Worm (Caenorhabditis elegans): Measurements from ENCODE around the gene F56B6.6.

DNA sequence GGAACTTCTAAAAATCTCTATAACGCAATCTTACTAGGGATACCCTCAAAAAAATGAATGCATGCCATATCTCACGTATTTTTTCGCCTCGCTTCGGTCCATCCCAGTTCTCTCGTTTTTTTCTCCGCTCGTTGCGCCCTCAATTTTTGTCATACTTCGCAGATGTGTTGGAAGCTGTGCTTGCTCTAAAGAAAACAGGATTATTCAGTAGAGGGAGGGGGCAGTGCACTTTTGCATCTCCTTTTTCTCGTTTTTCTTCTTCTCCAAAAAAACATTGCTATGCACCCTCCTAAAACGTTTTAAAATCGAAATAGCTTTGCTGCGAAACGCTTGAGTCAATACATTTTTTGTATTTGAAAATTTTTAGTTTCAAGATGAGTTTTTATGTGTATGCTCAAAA, 2.7 kb upstream of the F56B6.6 start:
- TF ChIP-seq nhr-237 (tag; optimal IDR thresholded peaks at IDR 0.05) (no peak), fos-1 (tag; optimal IDR thresholded peaks at IDR 0.05) (no peak), mdl-1 (tag; optimal IDR thresholded peaks at IDR 0.05) (no peak), nhr-23 (tag; optimal IDR thresholded peaks at IDR 0.05) (no peak), lin-13 (GFP tag; optimal IDR thresholded peaks at IDR 0.05) (no peak), sma-9 (GFP tag; optimal IDR thresholded peaks at IDR 0.05) (no peak), sma-9 (tag; optimal IDR thresholded peaks at IDR 0.05) (no peak), unc-39 (tag; optimal IDR thresholded peaks at IDR 0.05) (no peak), elt-1 (tag; optimal IDR thresholded peaks at IDR 0.05) (no peak), skn-1 (tag; optimal IDR thresholded peaks at IDR 0.05) (no peak), ztf-11 (tag; optimal IDR thresholded peaks at IDR 0.05) (no peak)

Measured in whole organism, L2 larva.